Worm (Caenorhabditis elegans): ENCODE data around the gene C15C8.7.

DNA sequence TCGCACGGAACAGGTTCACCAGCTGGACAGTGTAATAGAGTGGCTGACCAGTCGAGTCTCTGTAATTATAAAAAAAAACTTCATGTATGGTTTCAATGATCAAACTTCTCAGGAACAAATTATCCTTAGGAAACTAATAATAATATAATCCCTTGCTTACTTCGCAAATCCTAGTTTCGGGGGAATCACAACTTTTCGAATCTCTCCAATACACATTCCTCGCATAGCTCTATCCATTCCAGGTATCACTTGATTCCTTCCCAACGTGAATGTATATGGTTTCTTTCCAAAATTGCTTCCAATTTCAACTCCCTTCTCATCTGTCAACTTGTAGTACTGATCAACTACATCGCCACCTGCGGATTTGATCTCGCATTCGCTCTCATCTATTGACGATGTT is 41.5 kb upstream of the C15C8.7 start:
- TF ChIP-seq ama-1 (optimal IDR thresholded peaks at IDR 0.05): no peak
- no peak for TF ChIP-seq ceh-13 (GFP tag; optimal IDR thresholded peaks at IDR 0.05)
- no peak for TF ChIP-seq pes-1 (GFP tag; IDR thresholded peaks at IDR 0.05)
- no peak for TF ChIP-seq tbx-11 (GFP tag; IDR thresholded peaks at IDR 0.05)
- no peak for TF ChIP-seq ceh-36 (tag; optimal IDR thresholded peaks at IDR 0.05)
- TF ChIP-seq aly-1 (tag; optimal IDR thresholded peaks at IDR 0.05): no peak

Data from whole organism, early embryonic.